Fruit fly (Drosophila melanogaster) Kc167 (cell line): ENCODE data around the gene CG2747.

Source experiments
- Myc ChIP-seq: fragments of >200 bp; optimal IDR thresholded peaks from 2 replicates; lab custom pipeline; 2017; ENCODE audit warnings: missing external identifiers
- Sin3A ChIP-seq: fragments of >200 bp; optimal IDR thresholded peaks from 2 replicates; lab custom pipeline; 2018; ENCODE audit warnings: missing external identifiers
- insv ChIP-seq: fragments of >200 bp; optimal IDR thresholded peaks from 3 replicates; lab custom pipeline; 2018; ENCODE audit warnings: missing external identifiers
- psq ChIP-seq: fragments of >200 bp; optimal IDR thresholded peaks from 2 replicates; lab custom pipeline; 2017; ENCODE audit warnings: missing external identifiers
- ttk ChIP-seq: sonication (Bioruptor generic); optimal IDR thresholded peaks from 2 replicates; lab custom pipeline; 2017; ENCODE audit warnings: missing external identifiers

dm6 chr3R:7970640-7971039, 60.0 kb downstream of the CG2747 start:
- no peak for TF ChIP-seq Myc
- no peak for TF ChIP-seq insv (lab: Kevin White, UChicago)
- TF ChIP-seq Sin3A (lab: Kevin White, UChicago) = no peak
- no peak for TF ChIP-seq psq
- TF ChIP-seq ttk (lab: Kevin White, UChicago) = no peak
